Fruit fly (Drosophila melanogaster) whole organism, prepupa: ENCODE measurements around the gene Nedd4.
A peak's percentile ranks its signal among the peaks of the same experiment; 100 is the strongest.

Source experiments
- Blimp-1 ChIP-seq: fragments of 200-800 bp; sonication (Bioruptor generic); optimal IDR thresholded peaks from 3 replicates; lab custom pipeline; 2017; ENCODE audit warnings: missing biosample characterization, missing genetic modification characterization, mild to moderate bottlenecking, moderate library complexity, missing genetic modification reagents
- CG10631 ChIP-seq: fragments of 200-800 bp; sonication (Bioruptor generic); optimal IDR thresholded peaks from 2 replicates; lab custom pipeline; 2016; ENCODE audit warnings: missing biosample characterization, missing genetic modification characterization
- CG11294 ChIP-seq: fragments of 200-800 bp; sonication (Bioruptor generic); IDR thresholded peaks from 2 replicates; pipeline ENCODE4 v1.3.6; 2022; ENCODE audit warnings: missing biosample characterization, missing genetic modification characterization
- CG11762 ChIP-seq: fragments of 200-800 bp; sonication (Bioruptor generic); optimal IDR thresholded peaks from 3 replicates; lab custom pipeline; 2016; ENCODE audit warnings: missing biosample characterization, missing genetic modification characterization; ENCODE audit not compliant: insufficient read depth
- CG11902 ChIP-seq: fragments of 200-800 bp; sonication (Bioruptor generic); optimal IDR thresholded peaks from 3 replicates; lab custom pipeline; 2016; ENCODE audit warnings: missing biosample characterization, missing genetic modification characterization
- CG16779 ChIP-seq: fragments of 200-800 bp; sonication (Bioruptor generic); optimal IDR thresholded peaks from 3 replicates; lab custom pipeline; 2017; ENCODE audit warnings: missing biosample characterization, mild to moderate bottlenecking, missing genetic modification characterization
- CG3032 ChIP-seq: fragments of 200-800 bp; optimal IDR thresholded peaks from 2 replicates; lab custom pipeline; 2019; ENCODE audit warnings: missing biosample characterization, mild to moderate bottlenecking, missing genetic modification characterization, moderate library complexity
- CG31627 ChIP-seq: fragments of 200-800 bp; sonication (Bioruptor generic); optimal IDR thresholded peaks from 3 replicates; lab custom pipeline; 2016; ENCODE audit warnings: missing biosample characterization, missing genetic modification characterization
- CG32006 ChIP-seq: fragments of 200-800 bp; sonication (Bioruptor generic); optimal IDR thresholded peaks from 3 replicates; lab custom pipeline; 2017; ENCODE audit warnings: missing biosample characterization, mild to moderate bottlenecking, missing genetic modification characterization
- CG34406 ChIP-seq: fragments of 200-800 bp; sonication (Bioruptor generic); optimal IDR thresholded peaks from 3 replicates; lab custom pipeline; 2016; ENCODE audit warnings: missing biosample characterization, missing genetic modification characterization
- CG3919 ChIP-seq: fragments of 200-800 bp; sonication (Bioruptor generic); optimal IDR thresholded peaks from 3 replicates; lab custom pipeline; 2016; ENCODE audit warnings: missing biosample characterization, missing genetic modification characterization
- CG4318 ChIP-seq: fragments of 200-800 bp; sonication (Bioruptor generic); optimal IDR thresholded peaks from 3 replicates; lab custom pipeline; 2017; ENCODE audit warnings: missing biosample characterization, mild to moderate bottlenecking, missing genetic modification characterization
- CG6276 ChIP-seq: fragments of 200-800 bp; sonication (Bioruptor generic); optimal IDR thresholded peaks from 2 replicates; lab custom pipeline; 2017; ENCODE audit warnings: missing biosample characterization, mild to moderate bottlenecking, missing genetic modification characterization
- CG6808 ChIP-seq: fragments of 200-800 bp; sonication (Bioruptor generic); optimal IDR thresholded peaks from 3 replicates; lab custom pipeline; 2017; ENCODE audit warnings: missing biosample characterization, missing genetic modification characterization, mild to moderate bottlenecking, moderate library complexity, missing genetic modification reagents
- CG6854 ChIP-seq: fragments of 200-800 bp; sonication (Bioruptor generic); optimal IDR thresholded peaks from 2 replicates; lab custom pipeline; 2017; ENCODE audit warnings: missing biosample characterization, mild to moderate bottlenecking, missing genetic modification characterization
- CG7368 ChIP-seq: fragments of 200-800 bp; sonication (Bioruptor generic); optimal IDR thresholded peaks from 3 replicates; lab custom pipeline; 2016; ENCODE audit warnings: missing biosample characterization, missing genetic modification characterization
- CG8319 ChIP-seq: fragments of 200-800 bp; sonication (Bioruptor generic); optimal IDR thresholded peaks from 3 replicates; lab custom pipeline; 2016; ENCODE audit warnings: missing biosample characterization, missing genetic modification characterization
- Eip75B ChIP-seq: fragments of 200-800 bp; sonication (Bioruptor generic); optimal IDR thresholded peaks from 3 replicates; lab custom pipeline; 2016; ENCODE audit warnings: missing biosample characterization, missing genetic modification characterization
- Eip78C ChIP-seq: fragments of 200-800 bp; sonication (Bioruptor generic); peaks from one replicate; lab custom pipeline; 2016; ENCODE audit warnings: missing biosample characterization, missing genetic modification characterization
- Eip93F ChIP-seq: fragments of 200-800 bp; sonication (Bioruptor generic); optimal IDR thresholded peaks from 2 replicates; lab custom pipeline; 2016; ENCODE audit warnings: missing biosample characterization, mild to moderate bottlenecking, missing genetic modification characterization
- Ets21C ChIP-seq: fragments of 200-800 bp; sonication (Bioruptor generic); optimal IDR thresholded peaks from 3 replicates; lab custom pipeline; 2016; ENCODE audit warnings: missing biosample characterization, missing genetic modification characterization
- Gug ChIP-seq: fragments of 200-800 bp; sonication (Bioruptor generic); IDR thresholded peaks from 2 replicates; pipeline ENCODE4 v1.3.6; 2022; ENCODE audit warnings: missing biosample characterization, missing genetic modification characterization
- Hr39 ChIP-seq: fragments of 200-800 bp; sonication (Bioruptor generic); optimal IDR thresholded peaks from 2 replicates; lab custom pipeline; 2016; ENCODE audit warnings: missing biosample characterization, missing genetic modification characterization
- Hr4 ChIP-seq: fragments of 200-800 bp; sonication (Bioruptor generic); optimal IDR thresholded peaks from 3 replicates; lab custom pipeline; 2016; ENCODE audit warnings: missing biosample characterization, missing genetic modification characterization
- Lpt ChIP-seq: fragments of 200-800 bp; sonication (Bioruptor generic); optimal IDR thresholded peaks from 3 replicates; lab custom pipeline; 2016; ENCODE audit warnings: missing biosample characterization, missing genetic modification characterization
- Met ChIP-seq: fragments of 200-800 bp; sonication (Bioruptor generic); optimal IDR thresholded peaks from 3 replicates; lab custom pipeline; 2016; ENCODE audit warnings: missing biosample characterization, missing genetic modification characterization
- OdsH ChIP-seq: fragments of 200-800 bp; sonication (Bioruptor generic); optimal IDR thresholded peaks from 3 replicates; lab custom pipeline; 2016; ENCODE audit warnings: missing biosample characterization, missing genetic modification characterization
- Smox ChIP-seq: fragments of 200-800 bp; sonication (Bioruptor generic); optimal IDR thresholded peaks from 3 replicates; lab custom pipeline; 2016; ENCODE audit warnings: missing biosample characterization, missing genetic modification characterization
- Sox102F ChIP-seq: fragments of 200-800 bp; sonication (Bioruptor generic); optimal IDR thresholded peaks from 2 replicates; lab custom pipeline; 2016; ENCODE audit warnings: missing biosample characterization, mild to moderate bottlenecking, missing genetic modification characterization
- Sox14 ChIP-seq: fragments of 200-800 bp; sonication (Bioruptor generic); optimal IDR thresholded peaks from 3 replicates; lab custom pipeline; 2016; ENCODE audit warnings: missing biosample characterization, missing genetic modification characterization
- Sox15 ChIP-seq: fragments of 200-800 bp; sonication (Bioruptor generic); optimal IDR thresholded peaks from 3 replicates; lab custom pipeline; 2016; ENCODE audit warnings: missing biosample characterization, missing genetic modification characterization
- achi ChIP-seq: fragments of 200-800 bp; sonication (Bioruptor generic); optimal IDR thresholded peaks from 3 replicates; lab custom pipeline; 2016; ENCODE audit warnings: missing biosample characterization, missing genetic modification characterization
- acj6 ChIP-seq: fragments of 200-800 bp; sonication (Bioruptor generic); optimal IDR thresholded peaks from 3 replicates; lab custom pipeline; 2016; ENCODE audit warnings: missing biosample characterization, missing genetic modification characterization
- dac ChIP-seq: fragments of 200-800 bp; sonication (Bioruptor generic); optimal IDR thresholded peaks from 2 replicates; lab custom pipeline; 2017; ENCODE audit warnings: missing biosample characterization, mild to moderate bottlenecking, missing genetic modification characterization
- dsx ChIP-seq: fragments of 200-800 bp; optimal IDR thresholded peaks from 3 replicates; lab custom pipeline; 2019; ENCODE audit warnings: missing biosample characterization, mild to moderate bottlenecking, missing genetic modification characterization, moderate library complexity; ENCODE audit not compliant: poor library complexity, severe bottlenecking
- eg ChIP-seq: fragments of 200-800 bp; sonication (Bioruptor generic); IDR thresholded peaks from 3 replicates; pipeline ENCODE4 v1.3.6; 2022; ENCODE audit warnings: missing biosample characterization, missing genetic modification characterization
- esn ChIP-seq: fragments of 200-800 bp; sonication (Bioruptor generic); optimal IDR thresholded peaks from 2 replicates; lab custom pipeline; 2016; ENCODE audit warnings: missing biosample characterization, mild to moderate bottlenecking, missing genetic modification characterization, moderate library complexity
- fd85E ChIP-seq: fragments of 200-800 bp; sonication (Bioruptor generic); optimal IDR thresholded peaks from 3 replicates; lab custom pipeline; 2016; ENCODE audit warnings: missing biosample characterization, missing genetic modification characterization
- lz ChIP-seq: fragments of 200-800 bp; sonication (Bioruptor generic); optimal IDR thresholded peaks from 3 replicates; lab custom pipeline; 2016; ENCODE audit warnings: missing biosample characterization, missing genetic modification characterization
- net ChIP-seq: fragments of 200-800 bp; sonication (Bioruptor generic); optimal IDR thresholded peaks from 3 replicates; lab custom pipeline; 2016; ENCODE audit warnings: missing biosample characterization, missing genetic modification characterization
- pdm3 ChIP-seq: fragments of 200-800 bp; sonication (Bioruptor generic); optimal IDR thresholded peaks from 3 replicates; lab custom pipeline; 2016; ENCODE audit warnings: missing biosample characterization, missing genetic modification characterization
- salr ChIP-seq, 2 experiments: fragments of 200-800 bp; sonication (Bioruptor generic); optimal IDR thresholded peaks; 3 replicates each; lab custom pipeline; 2016 to 2018; ENCODE audit warnings: missing biosample characterization in 2 of 2, missing genetic modification characterization in 2 of 2, mild to moderate bottlenecking in 1 of 2
- spab ChIP-seq: fragments of 200-800 bp; sonication (Bioruptor generic); optimal IDR thresholded peaks from 2 replicates; lab custom pipeline; 2017; ENCODE audit warnings: missing biosample characterization, mild to moderate bottlenecking, missing genetic modification characterization, missing genetic modification reagents
- ss ChIP-seq, 2 experiments: fragments of 200-800 bp; sonication (Bioruptor generic); optimal IDR thresholded peaks; 2 replicates in 1 of 2; 3 replicates in 1 of 2; lab custom pipeline; 2017 to 2018; ENCODE audit warnings: mild to moderate bottlenecking in 2 of 2, missing biosample characterization in 2 of 2, missing genetic modification characterization in 2 of 2, moderate library complexity in 1 of 2
- svp ChIP-seq: fragments of 200-800 bp; sonication (Bioruptor generic); peaks from one replicate; lab custom pipeline; 2016; ENCODE audit warnings: missing biosample characterization, missing genetic modification characterization
- topi ChIP-seq: fragments of 200-800 bp; sonication (Bioruptor generic); optimal IDR thresholded peaks from 3 replicates; lab custom pipeline; 2016; ENCODE audit warnings: missing biosample characterization, missing genetic modification characterization

Nedd4 gene

dm6 chr3L:17502235-17502634, 27.6 kb upstream of the Nedd4 start (continued):
- TF ChIP-seq Hr4 (GFP tag; lab: Kevin White, UChicago) = peak; percentile 28
- TF ChIP-seq Gug (GFP tag; lab: Robert Waterston, UW) = no peak
- TF ChIP-seq Blimp-1 = peak; percentile 55
- TF ChIP-seq esn (GFP tag; lab: Kevin White, UChicago) = peak; percentile 90
- TF ChIP-seq pdm3 (GFP tag; lab: Kevin White, UChicago) = peak; percentile 68
- peak; percentile 10 for TF ChIP-seq CG6854 (GFP tag; lab: Kevin White, UChicago)
- no peak for TF ChIP-seq CG16779 (tag; lab: Kevin White, UChicago)
- peak; percentile 66 for TF ChIP-seq CG3919 (GFP tag; lab: Kevin White, UChicago)
- TF ChIP-seq CG11762 (GFP tag; lab: Kevin White, UChicago) = peak; percentile 24
- TF ChIP-seq CG10631 (GFP tag; lab: Kevin White, UChicago) = peak; percentile 58
- TF ChIP-seq fd85E (GFP tag; lab: Kevin White, UChicago) = no peak
- peak; percentile 1 for TF ChIP-seq CG6808 (GFP tag; lab: Kevin White, UChicago)
- TF ChIP-seq Eip75B (GFP tag; lab: Kevin White, UChicago) = peak; percentile 80
- peak; percentile 80 for TF ChIP-seq Sox14 (GFP tag; lab: Kevin White, UChicago)
- peak; percentile 91 for TF ChIP-seq Sox102F (GFP tag; lab: Kevin White, UChicago)
- TF ChIP-seq Eip93F (GFP tag; lab: Kevin White, UChicago) = peak; percentile 55
- TF ChIP-seq salr (GFP tag; optimal IDR thresholded peaks at IDR 0.05; lab: Kevin White, UChicago) = peak in 1 of 2 experiments; percentile 13
- peak; percentile 54 for TF ChIP-seq CG8319 (GFP tag; lab: Kevin White, UChicago)
- TF ChIP-seq eg (GFP tag; lab: Robert Waterston, UW) = peak; percentile 65
- peak; percentile 80 for TF ChIP-seq Ets21C (GFP tag; lab: Kevin White, UChicago)
- peak; percentile 23 for TF ChIP-seq Lpt (GFP tag; lab: Kevin White, UChicago)
- TF ChIP-seq achi (GFP tag; lab: Kevin White, UChicago) = peak; percentile 68
- peak; percentile 29 for TF ChIP-seq CG7368 (GFP tag; lab: Kevin White, UChicago)
- no peak for TF ChIP-seq dsx (GFP tag; lab: Kevin White, UChicago)
- peak; percentile 94 for TF ChIP-seq svp (GFP tag; lab: Kevin White, UChicago)
- peak; percentile 38 for TF ChIP-seq CG32006 (GFP tag; lab: Kevin White, UChicago)
- TF ChIP-seq acj6 = peak; percentile 75

- TF ChIP-seq esn (GFP tag; lab: Kevin White, UChicago) (no peak), CG11762 (GFP tag; lab: Kevin White, UChicago) (no peak), CG31627 (GFP tag; lab: Kevin White, UChicago) (no peak), Sox15 (GFP tag; lab: Kevin White, UChicago) (no peak), CG10631 (GFP tag; lab: Kevin White, UChicago) (peak; percentile 62), Hr39 (GFP tag; lab: Kevin White, UChicago) (no peak), CG6276 (GFP tag; lab: Kevin White, UChicago) (peak; percentile 13), fd85E (GFP tag; lab: Kevin White, UChicago) (no peak), eg (GFP tag; lab: Robert Waterston, UW) (peak; percentile 58), Gug (GFP tag; lab: Robert Waterston, UW) (peak; percentile 15; the same call in 1 of the 2 replicates), net (GFP tag; lab: Kevin White, UChicago) (no peak), spab (GFP tag; lab: Kevin White, UChicago) (no peak), CG6854 (GFP tag; lab: Kevin White, UChicago) (no peak), dac (GFP tag; lab: Kevin White, UChicago) (no peak), Met (GFP tag; lab: Kevin White, UChicago) (no peak), OdsH (GFP tag; lab: Kevin White, UChicago) (peak; percentile 11), CG7368 (GFP tag; lab: Kevin White, UChicago) (no peak), lz (GFP tag; lab: Kevin White, UChicago) (no peak), acj6 (peak; percentile 11), CG4318 (GFP tag; lab: Kevin White, UChicago) (no peak), Smox (GFP tag; lab: Kevin White, UChicago) (no peak), CG3919 (GFP tag; lab: Kevin White, UChicago) (peak; percentile 15), dsx (GFP tag; lab: Kevin White, UChicago) (no peak), achi (GFP tag; lab: Kevin White, UChicago) (peak; percentile 29), Eip78C (GFP tag; lab: Kevin White, UChicago) (peak; percentile 71), CG3032 (tag; lab: Kevin White, UChicago) (no peak), Eip75B (GFP tag; lab: Kevin White, UChicago) (peak; percentile 38), pdm3 (GFP tag; lab: Kevin White, UChicago) (peak; percentile 36), CG32006 (GFP tag; lab: Kevin White, UChicago) (peak; percentile 29), CG16779 (tag; lab: Kevin White, UChicago) (no peak), CG11902 (no peak), Blimp-1 (no peak), CG34406 (GFP tag; lab: Kevin White, UChicago) (no peak), CG11294 (GFP tag; lab: Robert Waterston, UW) (no peak), svp (GFP tag; lab: Kevin White, UChicago) (no peak), ss (GFP tag; optimal IDR thresholded peaks at IDR 0.05; lab: Kevin White, UChicago) (no peak), topi (GFP tag; lab: Kevin White, UChicago) (no peak), Sox102F (GFP tag; lab: Kevin White, UChicago) (no peak)
These were observed 25.3 kb upstream of the Nedd4 start for dm6 chr3L:17504538-17504937.
